Fruit fly (Drosophila melanogaster): ENCODE results near the gene CG14285.

CG14285 gene

dm6 chr3R:19023862-19024261, 1.0 kb upstream of the CG14285 start, which contains the start of the genes CG6005 and CG14286 (continued):
- TF ChIP-seq CG31365 (tag; optimal IDR thresholded peaks at IDR 0.05) (no peak), corto (GFP tag; optimal IDR thresholded peaks at IDR 0.05) (no peak), nmo (GFP tag; optimal IDR thresholded peaks at IDR 0.05) (peak; percentile 38), bbx (GFP tag; IDR thresholded peaks at IDR 0.05; ENCODE audit: partially characterized antibody) (peak; percentile 80), bab2 (GFP tag; optimal IDR thresholded peaks at IDR 0.05) (peak; percentile 69), Atf3 (GFP tag; optimal IDR thresholded peaks at IDR 0.05) (no peak), CG17186 (GFP tag; optimal IDR thresholded peaks at IDR 0.05) (peak; percentile 29), hbn (GFP tag; IDR thresholded peaks at IDR 0.05; ENCODE audit: partially characterized antibody) (peak; percentile 80), CG4820 (GFP tag; optimal IDR thresholded peaks at IDR 0.05) (no peak), CG3995 (GFP tag; optimal IDR thresholded peaks at IDR 0.05) (peak; percentile 53), Gsc (GFP tag; IDR thresholded peaks at IDR 0.05) (no peak), CG18599 (GFP tag; optimal IDR thresholded peaks at IDR 0.05) (no peak), knrl (GFP tag; IDR thresholded peaks at IDR 0.05; ENCODE audit: partially characterized antibody) (peak; percentile 84), ERR (GFP tag; optimal IDR thresholded peaks at IDR 0.05) (no peak), sr (GFP tag; IDR thresholded peaks at IDR 0.05) (0 out of 3 replicates have a peak, but pooled peaks have one; percentile 18), D19A (tag; optimal IDR thresholded peaks at IDR 0.05) (no peak), Elba2 (GFP tag; optimal IDR thresholded peaks at IDR 0.05) (no peak), CG6654 (GFP tag; optimal IDR thresholded peaks at IDR 0.05) (no peak), CG15601 (tag; optimal IDR thresholded peaks at IDR 0.05) (peak; percentile 42), pb (GFP tag; optimal IDR thresholded peaks at IDR 0.05) (no peak), emc (GFP tag; optimal IDR thresholded peaks at IDR 0.05) (no peak), CG30020 (tag; optimal IDR thresholded peaks at IDR 0.05) (no peak), CG30431 (GFP tag; optimal IDR thresholded peaks at IDR 0.05) (no peak), Dad (GFP tag; optimal IDR thresholded peaks at IDR 0.05) (peak; percentile 64), mirr (GFP tag; optimal IDR thresholded peaks at IDR 0.05) (no peak), CG6175 (GFP tag; IDR thresholded peaks at IDR 0.05) (peak; percentile 64; the same call in 2 of the 3 replicates), stc (GFP tag; IDR thresholded peaks at IDR 0.05) (0 out of 2 replicates have a peak, but pooled peaks have one; percentile 32), H15 (GFP tag; IDR thresholded peaks at IDR 0.05) (peak; percentile 58; the same call in 1 of the 3 replicates), CG1792 (GFP tag; optimal IDR thresholded peaks at IDR 0.05) (no peak), CG8388 (GFP tag; optimal IDR thresholded peaks at IDR 0.05) (no peak), stwl (tag; optimal IDR thresholded peaks at IDR 0.05) (peak; percentile 46), Side (GFP tag; optimal IDR thresholded peaks at IDR 0.05) (peak; percentile 33), wdn (GFP tag; IDR thresholded peaks at IDR 0.05) (0 out of 2 replicates have a peak, but pooled peaks have one; percentile 6), Sox102F (GFP tag; optimal IDR thresholded peaks at IDR 0.05) (peak; percentile 37), CG4854 (GFP tag; optimal IDR thresholded peaks at IDR 0.05) (no peak), tna (GFP tag; IDR thresholded peaks at IDR 0.05; ENCODE audit: partially characterized antibody) (peak; percentile 65), CG6854 (GFP tag; optimal IDR thresholded peaks at IDR 0.05) (no peak), Pdp1 (GFP tag; optimal IDR thresholded peaks at IDR 0.05) (peak; percentile 32 to 66), Xbp1 (GFP tag; optimal IDR thresholded peaks at IDR 0.05) (peak; percentile 83), gcm2 (GFP tag; optimal IDR thresholded peaks at IDR 0.05) (no peak), abd-A (tag; optimal IDR thresholded peaks at IDR 0.05) (no peak), CG1529 (GFP tag; optimal IDR thresholded peaks at IDR 0.05) (no peak), eve (GFP tag; optimal IDR thresholded peaks at IDR 0.05) (no peak), gro (GFP tag; optimal IDR thresholded peaks at IDR 0.05) (peak; percentile 69), Med (GFP tag) (peak; percentile 95), GATAe (GFP tag; conservative IDR thresholded peaks at IDR 0.05) (no peak), ro (GFP tag; IDR thresholded peaks at IDR 0.05) (peak; percentile 57; the same call in 1 of the 2 replicates), CG9215 (GFP tag; IDR thresholded peaks at IDR 0.05) (peak; percentile 67), hkb (optimal IDR thresholded peaks at IDR 0.05) (no peak), hkb (GFP tag; IDR thresholded peaks at IDR 0.05) (0 out of 2 replicates have a peak, but pooled peaks have one; percentile 38), HLH54F (GFP tag; optimal IDR thresholded peaks at IDR 0.05) (peak; percentile 71)

Data from whole organism, embryonic.